Comparison of ENCODE assay signal across 2 fruit fly cellular contexts in genomic region chr3L:14354285-14355092, dm6.
TF ChIP-seq lines count a peak whose summit lies in the region.

No protein-coding gene starts in this region.

TF ChIP-seq in whole organism, embryonic, 481 proteins besides CTCF, POLR2A, EP300 and RAD21 (continued from another document and continues in another):
- TF ChIP-seq CG31365 (tag; optimal IDR thresholded peaks at IDR 0.05; lab: Kevin White, UChicago), result no peak
- peak; percentile 21 for TF ChIP-seq Hmr (GFP tag; optimal IDR thresholded peaks at IDR 0.05; lab: Kevin White, UChicago)
- TF ChIP-seq CG10543 (GFP tag; optimal IDR thresholded peaks at IDR 0.05; lab: Kevin White, UChicago), result no peak
- no peak for TF ChIP-seq H15 (GFP tag; IDR thresholded peaks at IDR 0.05; lab: Robert Waterston, UW)
- no peak for TF ChIP-seq CG8924 (tag; optimal IDR thresholded peaks at IDR 0.05; lab: Kevin White, UChicago)
- TF ChIP-seq ase (GFP tag; IDR thresholded peaks at IDR 0.05; lab: Robert Waterston, UW), result no peak
- TF ChIP-seq Poxn (GFP tag; IDR thresholded peaks at IDR 0.05; lab: Robert Waterston, UW), result no peak
- no peak for TF ChIP-seq vnd (GFP tag; IDR thresholded peaks at IDR 0.05; lab: Robert Waterston, UW; ENCODE audit: partially characterized antibody)
- no peak for TF ChIP-seq Camta (GFP tag; optimal IDR thresholded peaks at IDR 0.05; lab: Kevin White, UChicago)
- no peak for TF ChIP-seq Elba2 (GFP tag; optimal IDR thresholded peaks at IDR 0.05; lab: Kevin White, UChicago)
- TF ChIP-seq unc-4 (GFP tag; IDR thresholded peaks at IDR 0.05; lab: Robert Waterston, UW; ENCODE audit: partially characterized antibody), result no peak
- TF ChIP-seq Ada2b (GFP tag; IDR thresholded peaks at IDR 0.05; lab: Robert Waterston, UW), result peak; percentile 27; the same call in 1 of the 2 replicates
- TF ChIP-seq fd102C (GFP tag; optimal IDR thresholded peaks at IDR 0.05; lab: Kevin White, UChicago), result no peak
- TF ChIP-seq cwo (GFP tag; optimal IDR thresholded peaks at IDR 0.05; lab: Kevin White, UChicago), result peak; percentile 5
- no peak for TF ChIP-seq CG10654 (GFP tag; optimal IDR thresholded peaks at IDR 0.05; lab: Kevin White, UChicago)
- no peak for TF ChIP-seq Neu2 (GFP tag; optimal IDR thresholded peaks at IDR 0.05; lab: Kevin White, UChicago; ENCODE audit: borderline replicate concordance)
- no peak for TF ChIP-seq Six4 (GFP tag; optimal IDR thresholded peaks at IDR 0.05; lab: Kevin White, UChicago)
- TF ChIP-seq zfh2 (GFP tag; optimal IDR thresholded peaks at IDR 0.05; lab: Kevin White, UChicago), result no peak
- no peak for TF ChIP-seq slou (GFP tag; optimal IDR thresholded peaks at IDR 0.05; lab: Kevin White, UChicago)
- TF ChIP-seq CG15696 (tag; optimal IDR thresholded peaks at IDR 0.05; lab: Kevin White, UChicago), result peak; percentile 37
- peak; percentile 20 for TF ChIP-seq CG10431 (GFP tag; optimal IDR thresholded peaks at IDR 0.05; lab: Kevin White, UChicago)
- no peak for TF ChIP-seq tin (GFP tag; optimal IDR thresholded peaks at IDR 0.05; lab: Kevin White, UChicago)
- TF ChIP-seq grau (tag; optimal IDR thresholded peaks at IDR 0.05; lab: Kevin White, UChicago), result no peak
- TF ChIP-seq CG8359 (GFP tag; optimal IDR thresholded peaks at IDR 0.05; lab: Kevin White, UChicago; ENCODE audit: borderline replicate concordance), result peak; percentile 17
- TF ChIP-seq CG32767 (GFP tag; IDR thresholded peaks at IDR 0.05; lab: Robert Waterston, UW), result no peak
- peak; percentile 21 for TF ChIP-seq fd64A (GFP tag; optimal IDR thresholded peaks at IDR 0.05; lab: Kevin White, UChicago)
- no peak for TF ChIP-seq gcm2 (GFP tag; optimal IDR thresholded peaks at IDR 0.05; lab: Kevin White, UChicago)
- TF ChIP-seq CG12942 (GFP tag; optimal IDR thresholded peaks at IDR 0.05; lab: Kevin White, UChicago), result no peak
- peak; percentile 28; the same call in 1 of the 3 replicates for TF ChIP-seq row (GFP tag; IDR thresholded peaks at IDR 0.05; lab: Robert Waterston, UW)
- no peak for TF ChIP-seq Scr (GFP tag; IDR thresholded peaks at IDR 0.05; lab: Robert Waterston, UW; ENCODE audit: partially characterized antibody)
- no peak for TF ChIP-seq pum (GFP tag; optimal IDR thresholded peaks at IDR 0.05; lab: Kevin White, UChicago)
- no peak for TF ChIP-seq Opbp (GFP tag; IDR thresholded peaks at IDR 0.05; lab: Robert Waterston, UW; ENCODE audit: partially characterized antibody)
- TF ChIP-seq Lhr (GFP tag; optimal IDR thresholded peaks at IDR 0.05; lab: Kevin White, UChicago), result peak; percentile 17
- TF ChIP-seq tgo (GFP tag; IDR thresholded peaks at IDR 0.05; lab: Robert Waterston, UW), result no peak
- no peak for TF ChIP-seq al (GFP tag; IDR thresholded peaks at IDR 0.05; lab: Robert Waterston, UW)
- TF ChIP-seq CG15269 (tag; optimal IDR thresholded peaks at IDR 0.05; lab: Kevin White, UChicago), result no peak
- no peak for TF ChIP-seq sens-2 (GFP tag; IDR thresholded peaks at IDR 0.05; lab: Robert Waterston, UW)
- TF ChIP-seq Dek (tag; optimal IDR thresholded peaks at IDR 0.05; lab: Kevin White, UChicago), result no peak
- no peak for TF ChIP-seq CG6689 (GFP tag; IDR thresholded peaks at IDR 0.05; lab: Robert Waterston, UW)
- no peak for TF ChIP-seq E2f2 (GFP tag; IDR thresholded peaks at IDR 0.05; lab: Robert Waterston, UW)
- no peak for TF ChIP-seq Ravus (GFP tag; IDR thresholded peaks at IDR 0.05; lab: Robert Waterston, UW)
- no peak for TF ChIP-seq eyg (GFP tag; optimal IDR thresholded peaks at IDR 0.05; lab: Kevin White, UChicago)
- TF ChIP-seq gem (tag; optimal IDR thresholded peaks at IDR 0.05; lab: Kevin White, UChicago), result peak; percentile 35
- TF ChIP-seq trem (tag; optimal IDR thresholded peaks at IDR 0.05; lab: Kevin White, UChicago), result no peak
- no peak for TF ChIP-seq p53 (GFP tag; optimal IDR thresholded peaks at IDR 0.05; lab: Kevin White, UChicago)
- TF ChIP-seq HmgZ (tag; optimal IDR thresholded peaks at IDR 0.05; lab: Kevin White, UChicago), result no peak
- TF ChIP-seq Ets97D (GFP tag; optimal IDR thresholded peaks at IDR 0.05; lab: Kevin White, UChicago), result no peak
- no peak for TF ChIP-seq sima (GFP tag; optimal IDR thresholded peaks at IDR 0.05; lab: Kevin White, UChicago)
- no peak for TF ChIP-seq Aef1 (GFP tag; IDR thresholded peaks at IDR 0.05; lab: Robert Waterston, UW)
- no peak for TF ChIP-seq Abd-B (GFP tag; optimal IDR thresholded peaks at IDR 0.05; lab: Kevin White, UChicago)
- no peak for TF ChIP-seq disco-r (GFP tag; optimal IDR thresholded peaks at IDR 0.05; lab: Kevin White, UChicago)
- no peak for TF ChIP-seq NK7.1 (GFP tag; optimal IDR thresholded peaks at IDR 0.05; lab: Kevin White, UChicago)
- TF ChIP-seq Optix (GFP tag; IDR thresholded peaks at IDR 0.05; lab: Robert Waterston, UW), result no peak
- no peak for TF ChIP-seq croc (GFP tag; conservative IDR thresholded peaks at IDR 0.05; lab: Robert Waterston, UW)
- TF ChIP-seq kni (GFP tag; optimal IDR thresholded peaks at IDR 0.05; lab: Kevin White, UChicago), result peak; percentile 22
- no peak for TF ChIP-seq CG10274 (GFP tag; optimal IDR thresholded peaks at IDR 0.05; lab: Kevin White, UChicago)
- no peak for TF ChIP-seq CG5245 (GFP tag; optimal IDR thresholded peaks at IDR 0.05; lab: Kevin White, UChicago)
- no peak for TF ChIP-seq CG12219 (GFP tag; optimal IDR thresholded peaks at IDR 0.05; lab: Kevin White, UChicago)
- TF ChIP-seq Hr51 (GFP tag; optimal IDR thresholded peaks at IDR 0.05; lab: Kevin White, UChicago), result no peak
- no peak for TF ChIP-seq Hr39 (optimal IDR thresholded peaks at IDR 0.05; lab: Kevin White, UChicago)
- no peak for TF ChIP-seq CG32772 (GFP tag; IDR thresholded peaks at IDR 0.05; lab: Robert Waterston, UW)
- no peak for TF ChIP-seq CG18764 (GFP tag; optimal IDR thresholded peaks at IDR 0.05; lab: Kevin White, UChicago)
- TF ChIP-seq zen2 (GFP tag; IDR thresholded peaks at IDR 0.05; lab: Robert Waterston, UW; ENCODE audit: partially characterized antibody), result no peak
- no peak for TF ChIP-seq CHES-1-like (GFP tag; optimal IDR thresholded peaks at IDR 0.05; lab: Kevin White, UChicago)
- TF ChIP-seq CG12744 (GFP tag; optimal IDR thresholded peaks at IDR 0.05; lab: Kevin White, UChicago), result no peak
- TF ChIP-seq ci (GFP tag; IDR thresholded peaks at IDR 0.05; lab: Robert Waterston, UW), result no peak
- TF ChIP-seq CG1602 (GFP tag; optimal IDR thresholded peaks at IDR 0.05; lab: Kevin White, UChicago), result no peak
- peak; percentile 45 for TF ChIP-seq BtbVII (GFP tag; optimal IDR thresholded peaks at IDR 0.05; lab: Kevin White, UChicago)
- TF ChIP-seq Adf1 (GFP tag; IDR thresholded peaks at IDR 0.05; lab: Robert Waterston, UW), result no peak

TF ChIP-seq in whole organism, prepupa, 60 proteins besides CTCF, POLR2A, EP300 and RAD21 (continued from another document):
- TF ChIP-seq eg (GFP tag; IDR thresholded peaks at IDR 0.05; lab: Robert Waterston, UW) (0 out of 3 replicates have a peak, but pooled peaks have one; percentile 14), net (GFP tag; optimal IDR thresholded peaks at IDR 0.05; lab: Kevin White, UChicago) (peak; percentile 18), CG3032 (tag; optimal IDR thresholded peaks at IDR 0.05; lab: Kevin White, UChicago) (no peak), Sox15 (GFP tag; optimal IDR thresholded peaks at IDR 0.05; lab: Kevin White, UChicago) (no peak), dsx (GFP tag; optimal IDR thresholded peaks at IDR 0.05; lab: Kevin White, UChicago; ENCODE audit: poor library complexity, severe bottlenecking) (no peak), CG32006 (GFP tag; optimal IDR thresholded peaks at IDR 0.05; lab: Kevin White, UChicago) (peak; percentile 55), CG10631 (GFP tag; optimal IDR thresholded peaks at IDR 0.05; lab: Kevin White, UChicago) (no peak), CG34406 (GFP tag; optimal IDR thresholded peaks at IDR 0.05; lab: Kevin White, UChicago) (no peak), CG3919 (GFP tag; optimal IDR thresholded peaks at IDR 0.05; lab: Kevin White, UChicago) (peak; percentile 28), CG31627 (GFP tag; optimal IDR thresholded peaks at IDR 0.05; lab: Kevin White, UChicago) (no peak), CG6854 (GFP tag; optimal IDR thresholded peaks at IDR 0.05; lab: Kevin White, UChicago) (no peak), salr (GFP tag; optimal IDR thresholded peaks at IDR 0.05; lab: Kevin White, UChicago) (peak in 1 of 2 experiments; percentile 29), CG11762 (GFP tag; optimal IDR thresholded peaks at IDR 0.05; lab: Kevin White, UChicago; ENCODE audit: insufficient read depth) (no peak), CG6163 (GFP tag; IDR thresholded peaks at IDR 0.05; lab: Robert Waterston, UW) (peak; percentile 14; the same call in 1 of the 3 replicates), Met (GFP tag; optimal IDR thresholded peaks at IDR 0.05; lab: Kevin White, UChicago) (no peak), CG15336 (GFP tag; IDR thresholded peaks at IDR 0.05; lab: Robert Waterston, UW) (peak; percentile 35; the same call in 1 of the 2 replicates), esn (GFP tag; optimal IDR thresholded peaks at IDR 0.05; lab: Kevin White, UChicago) (no peak), CG11902 (GFP tag; optimal IDR thresholded peaks at IDR 0.05; lab: Kevin White, UChicago) (no peak), Lpt (GFP tag; optimal IDR thresholded peaks at IDR 0.05; lab: Kevin White, UChicago) (no peak), Blimp-1 (GFP tag; optimal IDR thresholded peaks at IDR 0.05; lab: Kevin White, UChicago) (no peak), topi (GFP tag; optimal IDR thresholded peaks at IDR 0.05; lab: Kevin White, UChicago) (no peak), CG6276 (GFP tag; optimal IDR thresholded peaks at IDR 0.05; lab: Kevin White, UChicago) (peak; percentile 3), cyc (GFP tag; optimal IDR thresholded peaks at IDR 0.05; lab: Kevin White, UChicago) (no peak), Hr39 (GFP tag; optimal IDR thresholded peaks at IDR 0.05; lab: Kevin White, UChicago) (no peak), Ets21C (GFP tag; optimal IDR thresholded peaks at IDR 0.05; lab: Kevin White, UChicago) (no peak), Sox102F (GFP tag; optimal IDR thresholded peaks at IDR 0.05; lab: Kevin White, UChicago) (no peak), Eip93F (GFP tag; optimal IDR thresholded peaks at IDR 0.05; lab: Kevin White, UChicago) (no peak), CG16779 (tag; optimal IDR thresholded peaks at IDR 0.05; lab: Kevin White, UChicago) (no peak), pdm3 (GFP tag; optimal IDR thresholded peaks at IDR 0.05; lab: Kevin White, UChicago) (peak; percentile 8), Hr38 (GFP tag; optimal IDR thresholded peaks at IDR 0.05; lab: Kevin White, UChicago) (no peak), fd85E (GFP tag; optimal IDR thresholded peaks at IDR 0.05; lab: Kevin White, UChicago) (no peak), CG6808 (GFP tag; optimal IDR thresholded peaks at IDR 0.05; lab: Kevin White, UChicago) (no peak), dac (GFP tag; optimal IDR thresholded peaks at IDR 0.05; lab: Kevin White, UChicago) (no peak), OdsH (GFP tag; optimal IDR thresholded peaks at IDR 0.05; lab: Kevin White, UChicago) (peak; percentile 4), fkh (GFP tag; optimal IDR thresholded peaks at IDR 0.05; lab: Kevin White, UChicago) (peak; percentile 81), Eip78C (GFP tag; lab: Kevin White, UChicago) (peak; percentile 72)
